Worm (Caenorhabditis elegans): ENCODE results near the gene Y75B8A.23.

The Y75B8A.23 gene

ce11 chrIII:12284157-12284556 lies 33.7 kb downstream of the Y75B8A.23 start:
- TF ChIP-seq gmeb-2 (tag; optimal IDR thresholded peaks at IDR 0.05) (no peak), sox-4 (tag; optimal IDR thresholded peaks at IDR 0.05) (no peak), pqm-1 (tag; optimal IDR thresholded peaks at IDR 0.05) (no peak), ceh-48 (tag; optimal IDR thresholded peaks at IDR 0.05) (no peak), pag-3 (tag; optimal IDR thresholded peaks at IDR 0.05; ENCODE audit: borderline replicate concordance) (no peak), hlh-30 (tag; optimal IDR thresholded peaks at IDR 0.05; ENCODE audit: insufficient read depth) (no peak), npax-4 (tag; optimal IDR thresholded peaks at IDR 0.05) (no peak), unc-3 (GFP tag; conservative IDR thresholded peaks at IDR 0.05) (no peak), unc-3 (tag; optimal IDR thresholded peaks at IDR 0.05) (no peak)

ce11 chrIII:12292465-12292864 lies 42.0 kb downstream of the Y75B8A.23 start:
- no peak for TF ChIP-seq ceh-2 (tag; optimal IDR thresholded peaks at IDR 0.05)
- no peak for TF ChIP-seq pax-1 (tag; optimal IDR thresholded peaks at IDR 0.05)
- no peak for TF ChIP-seq ahr-1 (tag; optimal IDR thresholded peaks at IDR 0.05)
- TF ChIP-seq ceh-31 (tag; optimal IDR thresholded peaks at IDR 0.05) = no peak
- TF ChIP-seq ceh-45 (GFP tag; IDR thresholded peaks at IDR 0.05) = no peak
- TF ChIP-seq ceh-19 (GFP tag; optimal IDR thresholded peaks at IDR 0.05) = no peak
- no peak for TF ChIP-seq gmeb-2 (tag; optimal IDR thresholded peaks at IDR 0.05)
- no peak for TF ChIP-seq che-1 (tag; optimal IDR thresholded peaks at IDR 0.05)
- no peak for TF ChIP-seq unc-55 (GFP tag; optimal IDR thresholded peaks at IDR 0.05)
- TF ChIP-seq unc-42 (tag; optimal IDR thresholded peaks at IDR 0.05) = no peak
- no peak for TF ChIP-seq hlh-30 (tag; optimal IDR thresholded peaks at IDR 0.05; ENCODE audit: insufficient read depth)

- TF ChIP-seq T23F11.4 (GFP tag; optimal IDR thresholded peaks at IDR 0.05) (no peak), nfya-1 (tag; optimal IDR thresholded peaks at IDR 0.05) (no peak), hlh-30 (tag; optimal IDR thresholded peaks at IDR 0.05; ENCODE audit: insufficient read depth) (no peak), ceh-19 (GFP tag; optimal IDR thresholded peaks at IDR 0.05) (no peak), hlh-15 (tag; optimal IDR thresholded peaks at IDR 0.05) (no peak), pax-1 (tag; optimal IDR thresholded peaks at IDR 0.05) (no peak), mec-3 (tag; optimal IDR thresholded peaks at IDR 0.05; ENCODE audit: borderline replicate concordance) (no peak), che-1 (tag; optimal IDR thresholded peaks at IDR 0.05) (no peak), sdc-2 (tag; optimal IDR thresholded peaks at IDR 0.05) (no peak), gmeb-2 (tag; optimal IDR thresholded peaks at IDR 0.05) (no peak), ceh-48 (tag; optimal IDR thresholded peaks at IDR 0.05) (no peak), fkh-6 (tag; optimal IDR thresholded peaks at IDR 0.05) (no peak), ceh-18 (tag; optimal IDR thresholded peaks at IDR 0.05) (no peak)
Measured at ce11 chrIII:12297303-12297702, 46.8 kb downstream of the Y75B8A.23 start.

ce11 chrIII:12299259-12299658 lies 48.8 kb downstream of the Y75B8A.23 start:
- TF ChIP-seq unc-55 (GFP tag; optimal IDR thresholded peaks at IDR 0.05) = no peak
- TF ChIP-seq pax-1 (tag; optimal IDR thresholded peaks at IDR 0.05) = no peak
- no peak for TF ChIP-seq ceh-31 (tag; optimal IDR thresholded peaks at IDR 0.05)
- no peak for TF ChIP-seq T23F11.4 (GFP tag; optimal IDR thresholded peaks at IDR 0.05)
- no peak for TF ChIP-seq elt-2 (tag; optimal IDR thresholded peaks at IDR 0.05)
- TF ChIP-seq ceh-30 (tag; optimal IDR thresholded peaks at IDR 0.05) = no peak
- TF ChIP-seq npax-4 (tag; optimal IDR thresholded peaks at IDR 0.05) = no peak
- TF ChIP-seq ceh-6 (GFP tag; optimal IDR thresholded peaks at IDR 0.05) = no peak
- TF ChIP-seq sox-2 (GFP tag; IDR thresholded peaks at IDR 0.05) = no peak
- no peak for TF ChIP-seq hlh-13 (GFP tag; optimal IDR thresholded peaks at IDR 0.05)
- TF ChIP-seq pqm-1 (tag; optimal IDR thresholded peaks at IDR 0.05) = no peak
- TF ChIP-seq ceh-34 (tag; optimal IDR thresholded peaks at IDR 0.05) = no peak
- TF ChIP-seq hlh-6 (tag; optimal IDR thresholded peaks at IDR 0.05) = no peak
- TF ChIP-seq zip-5 (tag; optimal IDR thresholded peaks at IDR 0.05) = no peak
- no peak for TF ChIP-seq ref-2 (tag; optimal IDR thresholded peaks at IDR 0.05)
- TF ChIP-seq ceh-14 (tag; optimal IDR thresholded peaks at IDR 0.05) = no peak
- TF ChIP-seq madf-2 (tag; optimal IDR thresholded peaks at IDR 0.05) = no peak

All from whole organism, late embryonic.